Fruit fly (Drosophila melanogaster) whole organism: Measurements from ENCODE around the gene CG1273.

Source experiments
- CG8478 ChIP-seq: fragments of >200 bp; optimal IDR thresholded peaks from 2 replicates; lab custom pipeline; 2018; ENCODE audit warnings: inconsistent platforms
- Dll ChIP-seq: fragments of >200 bp; optimal IDR thresholded peaks from 2 replicates; lab custom pipeline; 2017
- EcR ChIP-seq, 2 experiments: fragments of >200 bp; optimal IDR thresholded peaks; 2 replicates each; lab custom pipeline; 2017; ENCODE audit warnings: missing biosample characterization in 2 of 2, missing genetic modification characterization in 2 of 2, missing genetic modification reagents in 2 of 2
- pan ChIP-seq: fragments of >200 bp; optimal IDR thresholded peaks from 2 replicates; lab custom pipeline; 2017
- psq ChIP-seq: fragments of >200 bp; optimal IDR thresholded peaks from 2 replicates; lab custom pipeline; 2017
- usp ChIP-seq: fragments of >200 bp; optimal IDR thresholded peaks from 2 replicates; lab custom pipeline; 2017; ENCODE audit warnings: missing biosample characterization, missing genetic modification characterization, mixed read lengths

The CG1273 gene

dm6 chr3L:4296760-4297159 lies 33.2 kb downstream of the CG1273 start:
- no peak for TF ChIP-seq CG8478 (lab: Kevin White, UChicago)

dm6 chr3L:4302088-4302487 lies 38.6 kb downstream of the CG1273 start:
- no peak for TF ChIP-seq pan (lab: Kevin White, UChicago)
- TF ChIP-seq EcR (GFP tag; optimal IDR thresholded peaks at IDR 0.05; lab: Kevin White, UChicago) = no peak
- TF ChIP-seq usp (GFP tag; lab: Kevin White, UChicago) = no peak
- TF ChIP-seq psq = no peak

dm6 chr3L:4304244-4304959 lies 40.9 kb downstream of the CG1273 start:
- no peak for TF ChIP-seq Dll (lab: Kevin White, UChicago)
- no peak for TF ChIP-seq EcR (GFP tag; optimal IDR thresholded peaks at IDR 0.05; lab: Kevin White, UChicago)
- no peak for TF ChIP-seq CG8478 (lab: Kevin White, UChicago)
- no peak for TF ChIP-seq pan (lab: Kevin White, UChicago)
- TF ChIP-seq usp (GFP tag; lab: Kevin White, UChicago) = no peak
- no peak for TF ChIP-seq psq

- TF ChIP-seq usp (GFP tag; lab: Kevin White, UChicago) (no peak), CG8478 (lab: Kevin White, UChicago) (no peak), EcR (GFP tag; optimal IDR thresholded peaks at IDR 0.05; lab: Kevin White, UChicago) (no peak), Dll (lab: Kevin White, UChicago) (no peak), pan (lab: Kevin White, UChicago) (no peak), psq (no peak)
Observed at dm6 chr3L:4307691-4308383, 44.3 kb downstream of the CG1273 start, which contains the start of gene dyl. TSS of gene dyl (minus strand) at chr3L:4307718.

dm6 chr3L:4310604-4311003 lies 47.1 kb downstream of the CG1273 start:
- TF ChIP-seq pan (lab: Kevin White, UChicago) (no peak), CG8478 (lab: Kevin White, UChicago) (no peak), usp (GFP tag; lab: Kevin White, UChicago) (no peak), Dll (lab: Kevin White, UChicago) (no peak), EcR (GFP tag; optimal IDR thresholded peaks at IDR 0.05; lab: Kevin White, UChicago) (no peak), psq (no peak)

dm6 chr3L:4313299-4313698 lies 49.8 kb downstream of the CG1273 start, which contains the start of gene Claspin:
TSS of gene Claspin (plus strand) at chr3L:4313483.
- TF ChIP-seq pan (lab: Kevin White, UChicago) = no peak
- TF ChIP-seq EcR (GFP tag; optimal IDR thresholded peaks at IDR 0.05; lab: Kevin White, UChicago) = no peak
- no peak for TF ChIP-seq psq
- no peak for TF ChIP-seq usp (GFP tag; lab: Kevin White, UChicago)
- no peak for TF ChIP-seq Dll (lab: Kevin White, UChicago)
- no peak for TF ChIP-seq CG8478 (lab: Kevin White, UChicago)

dm6 chr3L:4318677-4319580 lies 55.4 kb downstream of the CG1273 start, which contains the start of gene PMP34:
TSS of gene PMP34 (plus strand) at chr3L:4318755.
- TF ChIP-seq CG8478 (lab: Kevin White, UChicago) (no peak), usp (GFP tag; lab: Kevin White, UChicago) (no peak), Dll (lab: Kevin White, UChicago) (no peak), EcR (GFP tag; optimal IDR thresholded peaks at IDR 0.05; lab: Kevin White, UChicago) (no peak), pan (lab: Kevin White, UChicago) (no peak), psq (no peak)

dm6 chr3L:4322032-4322617 lies 58.6 kb downstream of the CG1273 start, which contains the start of gene CG15014:
TSS of gene CG15014 (minus strand) at chr3L:4322259.
- no peak for TF ChIP-seq EcR (GFP tag; optimal IDR thresholded peaks at IDR 0.05; lab: Kevin White, UChicago)
- no peak for TF ChIP-seq CG8478 (lab: Kevin White, UChicago)
- TF ChIP-seq Dll (lab: Kevin White, UChicago) = no peak
- no peak for TF ChIP-seq usp (GFP tag; lab: Kevin White, UChicago)
- TF ChIP-seq pan (lab: Kevin White, UChicago) = no peak
- TF ChIP-seq psq = no peak
